Fruit fly (Drosophila melanogaster) whole organism, embryonic: ENCODE data around the gene Cnep1r2.

Experiments
- ATbp ChIP-seq: fragments of 200-800 bp; sonication (Bioruptor generic); optimal IDR thresholded peaks from 2 replicates; lab custom pipeline; 2017; ENCODE audit warnings: missing biosample characterization, mild to moderate bottlenecking, missing genetic modification characterization, missing genetic modification reagents
- Abd-B ChIP-seq: fragments of 200-800 bp; sonication (Bioruptor generic); optimal IDR thresholded peaks from 2 replicates; lab custom pipeline; 2018; ENCODE audit warnings: missing biosample characterization, mild to moderate bottlenecking, missing genetic modification characterization, moderate library complexity
- Aef1 ChIP-seq: fragments of 200-800 bp; sonication (Bioruptor generic); IDR thresholded peaks from 3 replicates; pipeline ENCODE4 v1.3.6; 2022; ENCODE audit warnings: missing biosample characterization, missing genetic modification characterization
- Awh ChIP-seq: fragments of 200-800 bp; sonication (Bioruptor generic); IDR thresholded peaks from 2 replicates; pipeline ENCODE4, ENCODE4 v1.3.6; 2022; ENCODE audit warnings: missing biosample characterization, missing genetic modification characterization
- CG12155 ChIP-seq: fragments of 200-800 bp; sonication (Bioruptor generic); optimal IDR thresholded peaks from 3 replicates; lab custom pipeline; 2016; ENCODE audit warnings: missing biosample characterization, missing genetic modification characterization
- CG12299 ChIP-seq: fragments of 200-800 bp; sonication (Bioruptor generic); optimal IDR thresholded peaks from 2 replicates; lab custom pipeline; 2018; ENCODE audit warnings: missing biosample characterization, mild to moderate bottlenecking, missing genetic modification characterization
- CG12659 ChIP-seq: fragments of 200-800 bp; sonication (Bioruptor generic); optimal IDR thresholded peaks from 3 replicates; lab custom pipeline; 2017; ENCODE audit warnings: mild to moderate bottlenecking, missing biosample characterization, missing genetic modification reagents, missing genetic modification characterization
- CG14860 ChIP-seq: fragments of 200-800 bp; sonication (Bioruptor generic); IDR thresholded peaks from 3 replicates; pipeline ENCODE4 v1.3.6; 2022; ENCODE audit warnings: missing biosample characterization, missing genetic modification characterization; ENCODE audit not compliant: partially characterized antibody
- CG1529 ChIP-seq: fragments of 200-800 bp; sonication (Bioruptor generic); optimal IDR thresholded peaks from 3 replicates; lab custom pipeline; 2018; ENCODE audit warnings: missing biosample characterization, missing genetic modification characterization
- CG2712 ChIP-seq: fragments of 200-800 bp; optimal IDR thresholded peaks from 3 replicates; lab custom pipeline; 2019; ENCODE audit warnings: missing biosample characterization, mild to moderate bottlenecking, missing genetic modification characterization, moderate library complexity
- CG30020 ChIP-seq: fragments of 200-800 bp; optimal IDR thresholded peaks from 2 replicates; lab custom pipeline; 2019; ENCODE audit warnings: missing biosample characterization, mild to moderate bottlenecking, missing genetic modification characterization, moderate library complexity
- CG32532 ChIP-seq: fragments of 200-800 bp; sonication (Bioruptor generic); IDR thresholded peaks from 2 replicates; pipeline ENCODE4 v1.3.6; 2022; ENCODE audit warnings: missing biosample characterization, missing genetic modification characterization
- CG32772 ChIP-seq: fragments of 200-800 bp; sonication (Bioruptor generic); IDR thresholded peaks from 2 replicates; pipeline ENCODE4 v1.3.6; 2022; ENCODE audit warnings: missing biosample characterization, missing genetic modification characterization
- CG33213 ChIP-seq: fragments of 200-800 bp; sonication (Bioruptor generic); optimal IDR thresholded peaks from 3 replicates; lab custom pipeline; 2016; ENCODE audit warnings: missing biosample characterization, missing genetic modification characterization
- CG3838 ChIP-seq: fragments of 200-800 bp; sonication (Bioruptor generic); optimal IDR thresholded peaks from 3 replicates; lab custom pipeline; 2016; ENCODE audit warnings: missing biosample characterization, missing genetic modification characterization
- CG4404 ChIP-seq: fragments of 200-800 bp; sonication (Bioruptor generic); IDR thresholded peaks from 2 replicates; pipeline ENCODE4 v1.3.6; 2022; ENCODE audit warnings: missing biosample characterization, missing genetic modification characterization
- CG4707 ChIP-seq: fragments of 200-800 bp; sonication (Bioruptor generic); optimal IDR thresholded peaks from 2 replicates; lab custom pipeline; 2018; ENCODE audit warnings: missing biosample characterization, mild to moderate bottlenecking, missing genetic modification characterization, moderate library complexity
- CG7357 ChIP-seq: fragments of 200-800 bp; sonication (Bioruptor generic); IDR thresholded peaks from 3 replicates; pipeline ENCODE4 v1.3.6; 2022; ENCODE audit warnings: missing biosample characterization, missing genetic modification characterization
- CG8089 ChIP-seq: fragments of 200-800 bp; sonication (Bioruptor generic); optimal IDR thresholded peaks from 3 replicates; lab custom pipeline; 2016; ENCODE audit warnings: missing biosample characterization, missing genetic modification characterization
- CG8388 ChIP-seq: fragments of 200-800 bp; sonication (Bioruptor generic); optimal IDR thresholded peaks from 2 replicates; lab custom pipeline; 2019; ENCODE audit warnings: missing biosample characterization, mild to moderate bottlenecking, missing genetic modification characterization, moderate library complexity
- CG8944 ChIP-seq: fragments of 200-800 bp; sonication (Bioruptor generic); optimal IDR thresholded peaks from 3 replicates; lab custom pipeline; 2016; ENCODE audit warnings: missing biosample characterization, missing genetic modification characterization
- CHES-1-like ChIP-seq: fragments of 200-800 bp; sonication (Bioruptor generic); optimal IDR thresholded peaks from 2 replicates; lab custom pipeline; 2016; ENCODE audit warnings: missing biosample characterization, missing genetic modification characterization
- Dll ChIP-seq: fragments of 200-800 bp; sonication (Bioruptor generic); IDR thresholded peaks from 4 replicates; pipeline ENCODE4 v1.3.6; 2022; ENCODE audit warnings: missing biosample characterization, missing genetic modification characterization; ENCODE audit not compliant: partially characterized antibody
- Dp ChIP-seq: fragments of 200-800 bp; sonication (Bioruptor generic); optimal IDR thresholded peaks from 2 replicates; lab custom pipeline; 2018; ENCODE audit warnings: missing biosample characterization, mild to moderate bottlenecking, missing genetic modification characterization, moderate library complexity
- H2.0 ChIP-seq: fragments of 200-800 bp; sonication (Bioruptor generic); IDR thresholded peaks from 2 replicates; pipeline ENCODE4 v1.3.6; 2022; ENCODE audit warnings: missing biosample characterization, missing genetic modification characterization
- HLH54F ChIP-seq: fragments of 200-800 bp; sonication (Bioruptor generic); optimal IDR thresholded peaks from 3 replicates; lab custom pipeline; 2016; ENCODE audit warnings: missing biosample characterization, missing genetic modification characterization
- HmgD ChIP-seq: fragments of 200-800 bp; sonication (Bioruptor generic); optimal IDR thresholded peaks from 3 replicates; lab custom pipeline; 2016; ENCODE audit warnings: missing biosample characterization, missing genetic modification characterization
- Hr51 ChIP-seq, 2 experiments: fragments of 200-800 bp; sonication (Bioruptor generic); optimal IDR thresholded peaks; 2 replicates in 1 of 2; 3 replicates in 1 of 2; lab custom pipeline; 2016 to 2018; ENCODE audit warnings: missing biosample characterization in 2 of 2, missing genetic modification characterization in 2 of 2, mild to moderate bottlenecking in 1 of 2, moderate library complexity in 1 of 2
- Hr78 ChIP-seq, 2 experiments: fragments of 200-800 bp in 1 of 2; fragments of >200 bp in 1 of 2; sonication (Bioruptor generic) in 1 of 2; optimal IDR thresholded peaks; 2 replicates each; lab custom pipeline; 2017 to 2019; ENCODE audit warnings: missing biosample characterization in 2 of 2, missing genetic modification characterization in 2 of 2, mild to moderate bottlenecking in 1 of 2, moderate library complexity in 1 of 2
- Myb ChIP-seq: fragments of 200-800 bp; sonication (Bioruptor generic); optimal IDR thresholded peaks from 2 replicates; lab custom pipeline; 2016; ENCODE audit warnings: missing biosample characterization, missing genetic modification characterization
- Nf-YB ChIP-seq: fragments of 200-800 bp; sonication (Bioruptor generic); optimal IDR thresholded peaks from 3 replicates; lab custom pipeline; 2019; ENCODE audit warnings: missing biosample characterization, mild to moderate bottlenecking, missing genetic modification characterization, moderate library complexity
- Oaz ChIP-seq: fragments of 200-800 bp; sonication (Bioruptor generic); IDR thresholded peaks from 2 replicates; pipeline ENCODE4 v1.3.6; 2022; ENCODE audit warnings: missing biosample characterization, missing genetic modification characterization
- Rx ChIP-seq: fragments of 200-800 bp; sonication (Bioruptor generic); IDR thresholded peaks from 2 replicates; pipeline ENCODE4 v1.3.6; 2022; ENCODE audit warnings: missing biosample characterization, missing genetic modification characterization
- Side ChIP-seq: fragments of 200-800 bp; sonication (Bioruptor generic); optimal IDR thresholded peaks from 2 replicates; lab custom pipeline; 2016; ENCODE audit warnings: missing biosample characterization, missing genetic modification characterization
- Sin3A ChIP-seq: fragments of >200 bp; optimal IDR thresholded peaks from 2 replicates; lab custom pipeline; 2018
- Usf ChIP-seq: fragments of 200-800 bp; sonication (Bioruptor generic); optimal IDR thresholded peaks from 2 replicates; lab custom pipeline; 2017; ENCODE audit warnings: missing genotype, missing biosample characterization, missing genetic modification characterization
- bowl ChIP-seq: fragments of 200-800 bp; sonication (Bioruptor generic); IDR thresholded peaks from 2 replicates; pipeline ENCODE4 v1.3.6; 2022; ENCODE audit warnings: missing biosample characterization, missing genetic modification characterization
- btn ChIP-seq: fragments of 200-800 bp; sonication (Bioruptor generic); optimal IDR thresholded peaks from 2 replicates; lab custom pipeline; 2016; ENCODE audit warnings: missing biosample characterization, missing genetic modification characterization
- dmrt11E ChIP-seq: fragments of 200-800 bp; sonication (Bioruptor generic); optimal IDR thresholded peaks from 3 replicates; lab custom pipeline; 2018; ENCODE audit warnings: missing biosample characterization, mild to moderate bottlenecking, missing genetic modification characterization, moderate library complexity
- exex ChIP-seq: fragments of 200-800 bp; sonication (Bioruptor generic); optimal IDR thresholded peaks from 4 replicates; lab custom pipeline; 2018; ENCODE audit warnings: missing biosample characterization, mild to moderate bottlenecking, missing genetic modification characterization, moderate library complexity
- fu2 ChIP-seq: fragments of 200-800 bp; sonication (Bioruptor generic); optimal IDR thresholded peaks from 2 replicates; lab custom pipeline; 2016; ENCODE audit warnings: missing biosample characterization, missing genetic modification characterization
- gcm ChIP-seq: fragments of 200-800 bp; sonication (Bioruptor generic); optimal IDR thresholded peaks from 2 replicates; lab custom pipeline; 2019; ENCODE audit warnings: missing biosample characterization, mild to moderate bottlenecking, missing genetic modification characterization, moderate library complexity
- gcm2 ChIP-seq: fragments of 200-800 bp; sonication (Bioruptor generic); optimal IDR thresholded peaks from 2 replicates; lab custom pipeline; 2016; ENCODE audit warnings: missing biosample characterization, missing genetic modification characterization
- gem ChIP-seq: fragments of 200-800 bp; sonication (Bioruptor generic); optimal IDR thresholded peaks from 2 replicates; lab custom pipeline; 2019; ENCODE audit warnings: missing biosample characterization, mild to moderate bottlenecking, missing genetic modification characterization, moderate library complexity
- maf-S ChIP-seq: fragments of 200-800 bp; sonication (Bioruptor generic); optimal IDR thresholded peaks from 2 replicates; lab custom pipeline; 2016; ENCODE audit warnings: missing biosample characterization, missing genetic modification characterization
- odd ChIP-seq: fragments of 200-800 bp; sonication (Bioruptor generic); optimal IDR thresholded peaks from 2 replicates; lab custom pipeline; 2017; ENCODE audit warnings: missing biosample characterization, mild to moderate bottlenecking, missing genetic modification characterization
- onecut ChIP-seq: fragments of 200-800 bp; sonication (Bioruptor generic); IDR thresholded peaks from 2 replicates; pipeline ENCODE4 v1.3.6; 2022; ENCODE audit warnings: missing biosample characterization, missing genetic modification characterization
- repo ChIP-seq: fragments of 200-800 bp; sonication (Bioruptor generic); optimal IDR thresholded peaks from 2 replicates; lab custom pipeline; 2016; ENCODE audit warnings: missing biosample characterization, missing genetic modification characterization
- schlank ChIP-seq: fragments of 200-800 bp; sonication (Bioruptor generic); optimal IDR thresholded peaks from 2 replicates; lab custom pipeline; 2018; ENCODE audit warnings: missing biosample characterization, mild to moderate bottlenecking, missing genetic modification characterization
- sens-2 ChIP-seq: fragments of 200-800 bp; sonication (Bioruptor generic); IDR thresholded peaks from 2 replicates; pipeline ENCODE4 v1.3.6; 2022; ENCODE audit warnings: missing biosample characterization, missing genetic modification characterization
- usp ChIP-seq: fragments of >200 bp; optimal IDR thresholded peaks from 2 replicates; lab custom pipeline; 2017; ENCODE audit warnings: missing biosample characterization, missing genetic modification characterization

Cnep1r2 gene

dm6 chr3L:10664511-10665062 lies 26.6 kb downstream of the Cnep1r2 start, which contains the start of gene simj (continued):
- TF ChIP-seq CG12299 (tag; lab: Kevin White, UChicago) = peak; percentile 64
- no peak for TF ChIP-seq Rx (GFP tag; lab: Robert Waterston, UW)
- TF ChIP-seq gcm (GFP tag; lab: Kevin White, UChicago) = no peak
- TF ChIP-seq CG8388 = no peak
- TF ChIP-seq dmrt11E (tag; lab: Kevin White, UChicago) = no peak
- peak; percentile 83 for TF ChIP-seq CHES-1-like (GFP tag; lab: Kevin White, UChicago)
- no peak for TF ChIP-seq CG4404 (GFP tag; lab: Robert Waterston, UW)
- peak; percentile 81 for TF ChIP-seq Dp (GFP tag; lab: Kevin White, UChicago)
- TF ChIP-seq Usf = no peak
- peak; percentile 50 for TF ChIP-seq Myb
- peak; percentile 23 for TF ChIP-seq CG8089
- TF ChIP-seq schlank = peak; percentile 43
- TF ChIP-seq onecut (GFP tag; lab: Robert Waterston, UW) = peak; percentile 72
- TF ChIP-seq exex = peak; percentile 67
- TF ChIP-seq Side (GFP tag; lab: Kevin White, UChicago) = peak; percentile 36
- TF ChIP-seq CG30020 = peak; percentile 16
- TF ChIP-seq CG12155 (GFP tag; lab: Kevin White, UChicago) = peak; percentile 54
- no peak for TF ChIP-seq Aef1 (GFP tag; lab: Robert Waterston, UW)
- TF ChIP-seq Dll (GFP tag; lab: Robert Waterston, UW) = peak; percentile 76
- peak; percentile 51 for TF ChIP-seq CG3838 (GFP tag; lab: Kevin White, UChicago)
- TF ChIP-seq maf-S (GFP tag; lab: Kevin White, UChicago) = no peak
- TF ChIP-seq CG32772 (GFP tag; lab: Robert Waterston, UW) = no peak
- TF ChIP-seq gcm2 (GFP tag; lab: Kevin White, UChicago) = peak; percentile 61
- TF ChIP-seq HmgD = peak; percentile 59
- TF ChIP-seq CG1529 (GFP tag; lab: Kevin White, UChicago) = no peak
- peak; percentile 31 for TF ChIP-seq fu2 (GFP tag; lab: Kevin White, UChicago)
- no peak for TF ChIP-seq Oaz (GFP tag; lab: Robert Waterston, UW)
- TF ChIP-seq CG32532 (GFP tag; lab: Robert Waterston, UW) = peak; percentile 66
- no peak for TF ChIP-seq CG7357
- no peak for TF ChIP-seq bowl (GFP tag; lab: Robert Waterston, UW)
- TF ChIP-seq CG14860 = peak; percentile 55; the same call in 1 of the 3 replicates
- TF ChIP-seq HLH54F (GFP tag; lab: Kevin White, UChicago) = peak; percentile 26
- TF ChIP-seq CG2712 (tag; lab: Kevin White, UChicago) = peak; percentile 62
- TF ChIP-seq Awh (GFP tag; lab: Robert Waterston, UW) = no peak; the same call in 1 of the 2 replicates
- TF ChIP-seq gem (tag; lab: Kevin White, UChicago) = peak; percentile 8
- TF ChIP-seq Hr51 (GFP tag; optimal IDR thresholded peaks at IDR 0.05; lab: Kevin White, UChicago) = peak; percentile 10 to 39
- 0 out of 2 replicates have a peak, but pooled peaks have one; percentile 17 for TF ChIP-seq H2.0 (GFP tag; lab: Robert Waterston, UW)
- TF ChIP-seq CG12659 (GFP tag; lab: Kevin White, UChicago) = peak; percentile 86
- no peak for TF ChIP-seq btn (GFP tag; lab: Kevin White, UChicago)
- no peak for TF ChIP-seq Abd-B (GFP tag; lab: Kevin White, UChicago)
- peak; percentile 40 for TF ChIP-seq repo (GFP tag; lab: Kevin White, UChicago)
- TF ChIP-seq sens-2 (GFP tag; lab: Robert Waterston, UW) = no peak
- peak; percentile 69 for TF ChIP-seq CG33213 (GFP tag; lab: Kevin White, UChicago)
- no peak for TF ChIP-seq usp (GFP tag; lab: Kevin White, UChicago)
- TF ChIP-seq Sin3A (lab: Kevin White, UChicago) = peak; percentile 10
- peak; percentile 39 for TF ChIP-seq CG8944
- peak; percentile 63 for TF ChIP-seq CG4707 (GFP tag; lab: Kevin White, UChicago)
- peak; percentile 42 for TF ChIP-seq odd
- TF ChIP-seq Hr78 (GFP tag; optimal IDR thresholded peaks at IDR 0.05; lab: Kevin White, UChicago) = no peak
- TF ChIP-seq Nf-YB (GFP tag; lab: Kevin White, UChicago) = peak; percentile 19
- TF ChIP-seq ATbp (GFP tag; lab: Kevin White, UChicago) = peak; percentile 63
